Worm (Caenorhabditis elegans) whole organism, L2 larva: ENCODE measurements around the gene sym-2.

Experiments
- gmeb-1 ChIP-seq: fragments of 150-350 bp; optimal IDR thresholded peaks from 2 replicates; lab custom pipeline; 2014; ENCODE audit warnings: missing biosample characterization, missing genetic modification characterization
- lsy-2 ChIP-seq, 2 experiments: fragments of 150-350 bp in 1 of 2; sonication (generic microtip) in 1 of 2; optimal IDR thresholded peaks; 2 replicates each; lab custom pipeline; 2014 to 2017; ENCODE audit warnings: missing biosample characterization in 2 of 2, missing genetic modification characterization in 2 of 2
- nhr-237 ChIP-seq: fragments of 150-350 bp; optimal IDR thresholded peaks from 2 replicates; lab custom pipeline; 2014; ENCODE audit warnings: missing biosample characterization, missing genetic modification characterization
- nhr-77 ChIP-seq: fragments of 150-350 bp; optimal IDR thresholded peaks from 2 replicates; lab custom pipeline; 2014; ENCODE audit warnings: missing biosample characterization, missing genetic modification characterization

DNA sequence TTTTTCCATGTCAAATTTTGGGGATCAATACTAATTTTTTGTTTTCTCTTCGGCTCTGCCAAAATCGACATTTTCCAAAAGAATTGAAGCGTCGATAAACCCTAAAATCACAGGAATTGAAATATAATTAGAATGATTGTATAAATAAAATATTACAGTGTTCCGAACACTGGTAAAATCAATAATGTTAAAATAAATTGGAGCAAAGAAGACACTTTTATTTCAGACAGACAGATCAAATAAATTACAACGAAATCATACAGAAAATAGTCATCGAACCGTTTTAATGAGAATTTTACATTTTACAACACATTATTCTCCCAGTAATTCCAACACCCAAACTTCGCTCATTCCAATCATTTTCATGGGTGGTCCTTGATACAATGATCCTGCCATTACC, 20.6 kb downstream of the sym-2 start, which contains the start of gene T23G7.3:
- TF ChIP-seq nhr-77 (tag; lab: Kevin White, UChicago) (no peak), nhr-237 (tag; lab: Kevin White, UChicago) (no peak), gmeb-1 (tag; lab: Kevin White, UChicago) (no peak), lsy-2 (tag; optimal IDR thresholded peaks at IDR 0.05; lab: Kevin White, UChicago) (no peak)
